Fruit fly (Drosophila melanogaster) whole organism, wandering third instar larva: ENCODE data around the gene BBS5.

ENCODE experiments used
- Abd-B ChIP-seq: fragments of >200 bp; optimal IDR thresholded peaks from 2 replicates; lab custom pipeline; 2017; ENCODE audit warnings: missing biosample characterization, missing genetic modification characterization
- CG32264 ChIP-seq: fragments of 200-800 bp; sonication (Bioruptor generic); optimal IDR thresholded peaks from 2 replicates; lab custom pipeline; 2016; ENCODE audit warnings: missing biosample characterization, missing genetic modification characterization
- CrebA ChIP-seq: fragments of 200-800 bp; sonication (Bioruptor generic); optimal IDR thresholded peaks from 2 replicates; lab custom pipeline; 2016; ENCODE audit warnings: missing biosample characterization, mild to moderate bottlenecking, missing genetic modification characterization, borderline replicate concordance
- Dif ChIP-seq: fragments of 200-275, 200-300 bp; sonication (Bioruptor generic); optimal IDR thresholded peaks from 2 replicates; lab custom pipeline; 2018; ENCODE audit warnings: missing biosample characterization, missing genetic modification characterization; ENCODE audit not compliant: partially characterized antibody
- GATAd ChIP-seq: sonication (Bioruptor generic); optimal IDR thresholded peaks from 2 replicates; lab custom pipeline; 2016; ENCODE audit warnings: missing biosample characterization, missing genetic modification characterization
- HLH106 ChIP-seq: fragments of 200-800 bp; optimal IDR thresholded peaks from 3 replicates; lab custom pipeline; 2019; ENCODE audit warnings: missing biosample characterization, mild to moderate bottlenecking, missing genetic modification characterization, moderate library complexity
- Hnf4 ChIP-seq: fragments of 200-800 bp; sonication (Bioruptor generic); optimal IDR thresholded peaks from 2 replicates; lab custom pipeline; 2016; ENCODE audit warnings: missing biosample characterization, mild to moderate bottlenecking, missing genetic modification characterization
- Hr83 ChIP-seq: fragments of 200-300 bp; sonication (Bioruptor generic); optimal IDR thresholded peaks from 2 replicates; lab custom pipeline; 2016; ENCODE audit warnings: missing biosample characterization, mild to moderate bottlenecking, missing genetic modification characterization, moderate library complexity; ENCODE audit not compliant: poor library complexity, severe bottlenecking
- Mio ChIP-seq: sonication (Bioruptor generic); optimal IDR thresholded peaks from 2 replicates; lab custom pipeline; 2016; ENCODE audit warnings: missing biosample characterization, missing genetic modification characterization
- Myc ChIP-seq: fragments of >200 bp; optimal IDR thresholded peaks from 2 replicates; lab custom pipeline; 2017
- OdsH ChIP-seq: fragments of 200-800 bp; sonication (Bioruptor generic); optimal IDR thresholded peaks from 2 replicates; lab custom pipeline; 2016; ENCODE audit warnings: missing biosample characterization, mild to moderate bottlenecking, missing genetic modification characterization
- Vsx2 ChIP-seq: fragments of 200-300, 225-300 bp; sonication (Bioruptor generic); optimal IDR thresholded peaks from 2 replicates; lab custom pipeline; 2018; ENCODE audit warnings: missing biosample characterization, missing genetic modification characterization; ENCODE audit not compliant: partially characterized antibody
- br ChIP-seq: fragments of 200-800 bp; sonication (Bioruptor generic); optimal IDR thresholded peaks from 2 replicates; lab custom pipeline; 2016; ENCODE audit warnings: missing biosample characterization, missing genetic modification characterization
- brk ChIP-seq: fragments of 200-800 bp; sonication (Bioruptor generic); optimal IDR thresholded peaks from 2 replicates; lab custom pipeline; 2016; ENCODE audit warnings: missing biosample characterization, mild to moderate bottlenecking, missing genetic modification characterization
- dl ChIP-seq, 2 experiments: fragments of 175-275, 200-275 bp in 1 of 2; fragments of 200-275 bp in 1 of 2; sonication (Bioruptor generic); optimal IDR thresholded peaks; lab custom pipeline; 2018; ENCODE audit warnings: mild to moderate bottlenecking in 2 of 2, missing biosample characterization in 2 of 2, missing genetic modification characterization in 2 of 2, moderate library complexity in 2 of 2; ENCODE audit not compliant: partially characterized antibody in 2 of 2, insufficient read depth in 1 of 2
- ey ChIP-seq: fragments of 200-800 bp; sonication (Bioruptor generic); optimal IDR thresholded peaks from 2 replicates; lab custom pipeline; 2016; ENCODE audit warnings: missing biosample characterization, missing genetic modification characterization
- foxo ChIP-seq, 2 experiments: fragments of 200-800 bp; sonication (Bioruptor generic); optimal IDR thresholded peaks; 2 replicates in 1 of 2; 3 replicates in 1 of 2; lab custom pipeline; 2016 to 2017; ENCODE audit warnings: missing biosample characterization in 2 of 2, missing genetic modification characterization in 2 of 2
- h ChIP-seq: fragments of 200-800 bp; sonication (Bioruptor generic); optimal IDR thresholded peaks from 3 replicates; lab custom pipeline; 2016; ENCODE audit warnings: missing biosample characterization, mild to moderate bottlenecking, missing genetic modification characterization
- jim ChIP-seq: fragments of 175-275, 200-325 bp; sonication (Bioruptor generic); optimal IDR thresholded peaks from 2 replicates; lab custom pipeline; 2016; ENCODE audit warnings: missing biosample characterization, mild to moderate bottlenecking, missing genetic modification characterization
- lola ChIP-seq: fragments of >200 bp; optimal IDR thresholded peaks from 2 replicates; lab custom pipeline; 2017; ENCODE audit warnings: missing biosample characterization, missing genetic modification characterization
- psq ChIP-seq: fragments of 200-800 bp; sonication (Bioruptor generic); optimal IDR thresholded peaks from 3 replicates; lab custom pipeline; 2017; ENCODE audit warnings: missing biosample characterization, mild to moderate bottlenecking, missing genetic modification characterization, moderate library complexity
- rgr ChIP-seq: fragments of 200-800 bp; sonication (Bioruptor generic); optimal IDR thresholded peaks from 3 replicates; lab custom pipeline; 2016; ENCODE audit warnings: missing biosample characterization, mild to moderate bottlenecking, missing genetic modification characterization
- sage ChIP-seq: fragments of 200-800 bp; sonication (Bioruptor generic); optimal IDR thresholded peaks from 2 replicates; lab custom pipeline; 2016; ENCODE audit warnings: missing biosample characterization, mild to moderate bottlenecking, missing genetic modification characterization
- sv ChIP-seq: fragments of 200-800 bp; sonication (Bioruptor generic); optimal IDR thresholded peaks from 3 replicates; lab custom pipeline; 2016; ENCODE audit warnings: missing biosample characterization, missing genetic modification characterization
- tai ChIP-seq: sonication (Bioruptor generic); optimal IDR thresholded peaks from 2 replicates; lab custom pipeline; 2016; ENCODE audit warnings: missing biosample characterization, missing genetic modification characterization
- woc ChIP-seq: sonication (Bioruptor generic); optimal IDR thresholded peaks from 2 replicates; lab custom pipeline; 2016; ENCODE audit warnings: missing biosample characterization, mild to moderate bottlenecking, missing genetic modification characterization

The BBS5 gene

DNA sequence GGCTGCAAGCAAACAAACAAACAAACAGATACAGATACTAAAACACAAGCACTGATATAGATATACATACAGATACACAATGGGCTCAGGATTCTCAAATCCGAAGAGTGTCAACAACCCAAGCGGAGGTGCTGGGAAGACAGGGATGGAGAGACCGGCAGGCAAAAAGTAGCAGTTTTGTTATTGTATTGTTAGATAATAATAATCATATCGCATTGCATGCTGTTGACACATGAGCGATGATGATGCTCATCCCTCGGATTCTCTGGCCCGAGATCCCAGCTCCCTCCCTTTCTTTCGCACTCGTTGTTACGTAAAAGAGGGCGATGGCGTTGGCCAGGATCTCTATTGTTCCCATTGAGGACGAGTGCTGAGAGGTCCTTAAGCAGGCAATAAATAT lies 47.7 kb downstream of the BBS5 start:
- no peak for TF ChIP-seq sv (GFP tag; lab: Kevin White, UChicago)
- TF ChIP-seq, all 38 proteins: peak for 0

DNA sequence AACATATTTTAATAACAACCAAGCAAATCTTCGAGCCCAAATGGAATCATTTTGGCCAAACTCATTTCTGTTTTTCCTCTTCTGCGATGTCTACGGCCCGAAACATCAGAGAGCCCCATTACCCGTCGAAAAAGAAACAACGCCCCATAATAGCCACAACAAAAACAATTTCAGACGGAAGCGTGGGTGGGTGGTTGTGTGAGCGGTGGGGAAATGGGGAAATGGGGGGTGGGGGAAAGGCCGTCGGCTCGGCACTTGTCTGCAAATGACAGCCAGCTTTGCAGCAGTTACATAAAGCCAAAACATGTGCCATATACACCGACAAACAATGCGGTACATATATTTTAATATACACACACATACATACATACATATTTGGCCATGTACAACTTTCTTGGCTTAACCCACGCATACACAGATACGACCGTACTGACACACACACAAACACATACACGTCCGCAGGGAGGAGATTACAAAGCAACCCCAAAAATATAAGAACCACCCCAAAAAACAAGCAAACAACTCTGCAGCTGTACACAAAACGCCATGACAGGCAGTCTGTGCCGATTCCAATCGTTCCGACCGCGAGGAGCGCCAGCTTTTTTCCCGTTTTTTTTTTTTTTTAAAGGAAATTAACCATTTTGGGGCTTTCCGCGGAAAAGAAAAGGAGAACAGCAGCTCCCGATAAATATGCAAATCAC lies 48.9 kb downstream of the BBS5 start:
- TF ChIP-seq foxo (GFP tag; optimal IDR thresholded peaks at IDR 0.05; lab: Kevin White, UChicago) (no peak), brk (GFP tag; lab: Kevin White, UChicago) (no peak), rgr (GFP tag; lab: Kevin White, UChicago) (no peak)

DNA sequence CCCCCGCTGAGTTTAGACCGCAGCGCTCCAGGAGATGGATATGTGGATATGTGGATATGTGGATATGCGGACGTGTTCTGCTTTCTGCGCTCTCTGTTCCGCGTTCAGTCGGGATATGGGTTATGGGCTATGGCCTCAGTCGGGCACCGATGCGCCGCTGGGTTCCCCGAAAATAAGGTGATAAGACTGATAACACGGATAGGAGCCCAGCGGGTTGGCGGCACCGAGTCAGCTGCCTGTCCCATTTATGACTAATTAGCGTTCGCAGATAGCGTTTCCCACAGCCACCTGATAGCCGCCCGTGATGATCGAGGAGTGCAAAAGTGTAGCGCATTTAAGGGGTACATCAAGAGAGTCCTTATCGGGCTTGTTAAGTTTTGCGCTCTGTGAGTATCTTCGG lies 50.0 kb downstream of the BBS5 start:
- TF ChIP-seq dl (GFP tag; optimal IDR thresholded peaks at IDR 0.05; lab: Kevin White, UChicago; ENCODE audit: insufficient read depth in 1 of 2, partially characterized antibody in 2 of 2) (no peak), ey (GFP tag; lab: Kevin White, UChicago) (no peak), br (GFP tag; lab: Kevin White, UChicago) (no peak), GATAd (GFP tag; lab: Kevin White, UChicago) (no peak), Myc (lab: Kevin White, UChicago) (no peak), Hr83 (no peak), HLH106 (tag; lab: Kevin White, UChicago) (no peak), lola (GFP tag; lab: Kevin White, UChicago) (no peak), Abd-B (GFP tag; lab: Kevin White, UChicago) (no peak), rgr (GFP tag; lab: Kevin White, UChicago) (no peak), Hnf4 (GFP tag; lab: Kevin White, UChicago) (no peak), h (GFP tag; lab: Kevin White, UChicago) (no peak), Vsx2 (GFP tag; lab: Kevin White, UChicago) (no peak), Dif (no peak)
- TF ChIP-seq, all 38 proteins: peak for 0

DNA sequence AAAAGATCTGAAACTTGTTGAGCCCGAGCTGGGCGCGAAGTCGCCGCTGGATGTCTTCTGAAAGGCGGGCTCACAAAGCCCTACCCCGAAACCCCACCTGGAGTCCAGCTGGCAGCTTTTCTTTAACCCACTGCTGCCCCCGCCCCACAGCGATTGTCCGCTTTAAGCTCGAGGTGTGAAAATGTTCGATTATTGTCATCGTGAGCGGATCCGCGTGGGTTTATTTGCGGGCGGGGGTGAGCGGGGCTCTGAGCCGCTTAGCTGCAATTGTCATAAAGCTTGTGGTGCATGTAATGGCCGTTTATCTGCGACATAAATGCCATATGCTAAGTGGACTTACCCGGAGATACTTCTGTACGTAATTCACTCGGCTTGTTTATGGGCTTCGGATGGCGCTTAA lies 50.8 kb downstream of the BBS5 start:
- no peak for TF ChIP-seq brk (GFP tag; lab: Kevin White, UChicago)
- no peak for TF ChIP-seq Hr83
- TF ChIP-seq woc, result no peak
- no peak for TF ChIP-seq psq (GFP tag; lab: Kevin White, UChicago)
- no peak for TF ChIP-seq OdsH (GFP tag; lab: Kevin White, UChicago)
- TF ChIP-seq Dif, result no peak
- no peak for TF ChIP-seq jim (GFP tag; lab: Kevin White, UChicago)
- no peak for TF ChIP-seq ey (GFP tag; lab: Kevin White, UChicago)
- no peak for TF ChIP-seq tai (GFP tag; lab: Kevin White, UChicago)
- no peak for TF ChIP-seq CrebA
- no peak for TF ChIP-seq foxo (GFP tag; optimal IDR thresholded peaks at IDR 0.05; lab: Kevin White, UChicago)
- no peak for TF ChIP-seq CG32264 (GFP tag; lab: Kevin White, UChicago)
- TF ChIP-seq sv (GFP tag; lab: Kevin White, UChicago), result no peak
- no peak for TF ChIP-seq HLH106 (tag; lab: Kevin White, UChicago)
- no peak for TF ChIP-seq Abd-B (GFP tag; lab: Kevin White, UChicago)
- no peak for TF ChIP-seq Mio (GFP tag; lab: Kevin White, UChicago)
- TF ChIP-seq sage, result no peak
